Worm (Caenorhabditis elegans): ENCODE results near the gene F49A5.10.

- no peak for TF ChIP-seq bed-2 (GFP tag; IDR thresholded peaks at IDR 0.05)
- no peak for TF ChIP-seq madf-3 (GFP tag; IDR thresholded peaks at IDR 0.05)
- no peak for TF ChIP-seq lin-54 (GFP tag; optimal IDR thresholded peaks at IDR 0.05)
- no peak for TF ChIP-seq lsy-27 (tag; optimal IDR thresholded peaks at IDR 0.05; ENCODE audit: borderline replicate concordance, insufficient read depth)
- no peak for TF ChIP-seq ztf-25 (GFP tag; IDR thresholded peaks at IDR 0.05)
- no peak for TF ChIP-seq unc-130 (GFP tag; optimal IDR thresholded peaks at IDR 0.05)
- TF ChIP-seq ZK185.1 (tag; optimal IDR thresholded peaks at IDR 0.05; ENCODE audit: poor library complexity, severe bottlenecking) = no peak
- no peak for TF ChIP-seq rpc-1 (optimal IDR thresholded peaks at IDR 0.05)
- no peak for TF ChIP-seq rpc-1 (tag; optimal IDR thresholded peaks at IDR 0.05)
These were observed 44.6 kb downstream of the F49A5.10 start for ce11 chrV:16919675-16920074.

All from whole organism, young adult.